Worm (Caenorhabditis elegans) whole organism, L3 larva: ENCODE results near the gene madf-3.

Experiments
- R02D3.7 ChIP-seq: fragments of 150-350 bp; optimal IDR thresholded peaks from 2 replicates; lab custom pipeline; 2014; ENCODE audit warnings: missing biosample characterization, missing genetic modification characterization
- ZK546.5 ChIP-seq: sonication (generic microtip); optimal IDR thresholded peaks from 2 replicates; lab custom pipeline; 2017; ENCODE audit warnings: missing biosample characterization, missing genetic modification characterization
- ceh-16 ChIP-seq: sonication (generic microtip); optimal IDR thresholded peaks from 2 replicates; lab custom pipeline; 2017; ENCODE audit warnings: missing biosample characterization, missing genetic modification characterization
- ceh-28 ChIP-seq: fragments of 150-350 bp; optimal IDR thresholded peaks from 2 replicates; lab custom pipeline; 2014; ENCODE audit warnings: missing biosample characterization, missing genetic modification reagents, missing genetic modification characterization
- ceh-82 ChIP-seq: fragments of 150-350 bp; optimal IDR thresholded peaks from 2 replicates; lab custom pipeline; 2014; ENCODE audit warnings: missing biosample characterization, missing genetic modification characterization
- daf-12 ChIP-seq: fragments of 150-350 bp; optimal IDR thresholded peaks from 2 replicates; lab custom pipeline; 2014; ENCODE audit warnings: missing biosample characterization, missing genetic modification reagents, missing genetic modification characterization
- egl-5 ChIP-seq: fragments of 150-350 bp; optimal IDR thresholded peaks from 2 replicates; lab custom pipeline; 2017; ENCODE audit warnings: missing biosample characterization, missing genetic modification reagents, missing genetic modification characterization, inconsistent platforms
- elt-1 ChIP-seq: fragments of 150-350 bp; optimal IDR thresholded peaks from 2 replicates; lab custom pipeline; 2014; ENCODE audit warnings: missing biosample characterization, missing genetic modification characterization
- elt-2 ChIP-seq: sonication (generic microtip); optimal IDR thresholded peaks from 2 replicates; lab custom pipeline; 2016; ENCODE audit warnings: missing genetic modification reagents, mild to moderate bottlenecking, missing genetic modification characterization, missing compliant biosample characterization
- elt-3 ChIP-seq, 3 experiments: fragments of 150-350 bp in 1 of 3; sonication (generic microtip) in 2 of 3; optimal IDR thresholded peaks; 2 replicates in 2 of 3; 4 replicates in 1 of 3; lab custom pipeline; 2014 to 2017; ENCODE audit warnings: missing biosample characterization in 3 of 3, missing genetic modification characterization in 3 of 3
- eor-1 ChIP-seq, 2 experiments: fragments of 150-350 bp; optimal IDR thresholded peaks; 2 replicates each; lab custom pipeline; 2014 to 2018; ENCODE audit warnings: missing biosample characterization in 2 of 2, missing genetic modification characterization in 2 of 2
- fkh-2 ChIP-seq: fragments of 150-350 bp; optimal IDR thresholded peaks from 2 replicates; lab custom pipeline; 2014; ENCODE audit warnings: missing biosample characterization, missing genetic modification reagents, missing genetic modification characterization
- fos-1 ChIP-seq: fragments of 150-350 bp; optimal IDR thresholded peaks from 2 replicates; lab custom pipeline; 2014; ENCODE audit warnings: missing biosample characterization, missing genetic modification characterization
- lin-15B ChIP-seq: fragments of 150-350 bp; optimal IDR thresholded peaks from 2 replicates; lab custom pipeline; 2014; ENCODE audit warnings: missing biosample characterization, missing genetic modification characterization
- mdl-1 ChIP-seq: fragments of 150-350 bp; optimal IDR thresholded peaks from 2 replicates; lab custom pipeline; 2014; ENCODE audit warnings: missing biosample characterization, missing genetic modification characterization
- mml-1 ChIP-seq: fragments of 150-350 bp; sonication (generic microtip); optimal IDR thresholded peaks from 3 replicates; lab custom pipeline; 2014; ENCODE audit warnings: missing biosample characterization, missing genetic modification characterization
- nfya-1 ChIP-seq: sonication (generic microtip); optimal IDR thresholded peaks from 2 replicates; lab custom pipeline; 2017; ENCODE audit warnings: missing genetic modification characterization, mild to moderate bottlenecking, missing compliant biosample characterization, antibody characterized with exemption, moderate library complexity; ENCODE audit not compliant: insufficient read depth
- nhr-11 ChIP-seq: fragments of 150-350 bp; optimal IDR thresholded peaks from 2 replicates; lab custom pipeline; 2014; ENCODE audit warnings: missing biosample characterization, missing genetic modification characterization
- nhr-12 ChIP-seq: fragments of 150-350 bp; optimal IDR thresholded peaks from 2 replicates; lab custom pipeline; 2014; ENCODE audit warnings: missing biosample characterization, missing genetic modification characterization
- nhr-237 ChIP-seq: fragments of 150-350 bp; optimal IDR thresholded peaks from 2 replicates; lab custom pipeline; 2014; ENCODE audit warnings: missing biosample characterization, missing genetic modification characterization
- nhr-28 ChIP-seq: fragments of 150-350 bp; optimal IDR thresholded peaks from 2 replicates; lab custom pipeline; 2014; ENCODE audit warnings: missing biosample characterization, missing genetic modification characterization
- nhr-43 ChIP-seq: sonication (generic microtip); optimal IDR thresholded peaks from 2 replicates; lab custom pipeline; 2016; ENCODE audit warnings: mild to moderate bottlenecking, missing genetic modification characterization, missing compliant biosample characterization; ENCODE audit not compliant: poor library complexity, severe bottlenecking
- nhr-67 ChIP-seq: fragments of 150-350 bp; optimal IDR thresholded peaks from 2 replicates; lab custom pipeline; 2014; ENCODE audit warnings: missing biosample characterization, missing genetic modification characterization
- nhr-76 ChIP-seq: fragments of 150-350 bp; sonication (generic microtip); optimal IDR thresholded peaks from 5 replicates; lab custom pipeline; 2014; ENCODE audit warnings: missing biosample characterization, missing genetic modification characterization
- nhr-77 ChIP-seq: fragments of 150-350 bp; optimal IDR thresholded peaks from 2 replicates; lab custom pipeline; 2014; ENCODE audit warnings: missing biosample characterization, missing genetic modification characterization
- pha-4 ChIP-seq: fragments of 150-350 bp; optimal IDR thresholded peaks from 2 replicates; lab custom pipeline; 2014; ENCODE audit warnings: missing biosample characterization, missing genetic modification reagents, missing genetic modification characterization
- sea-2 ChIP-seq: fragments of 150-350 bp; sonication (generic microtip); optimal IDR thresholded peaks from 4 replicates; lab custom pipeline; 2014; ENCODE audit warnings: missing biosample characterization, missing genetic modification reagents, missing genetic modification characterization
- snpc-4 ChIP-seq: fragments of 150-350 bp; optimal IDR thresholded peaks from 2 replicates; lab custom pipeline; 2014; ENCODE audit warnings: missing biosample characterization, missing genetic modification characterization
- tbx-2 ChIP-seq: sonication (generic microtip); optimal IDR thresholded peaks from 2 replicates; lab custom pipeline; 2016; ENCODE audit warnings: mild to moderate bottlenecking, missing genetic modification characterization, missing compliant biosample characterization
- unc-39 ChIP-seq: sonication (generic microtip); optimal IDR thresholded peaks from 4 replicates; lab custom pipeline; 2017; ENCODE audit warnings: missing biosample characterization, missing genetic modification characterization
- unc-62 ChIP-seq: fragments of 150-350 bp; sonication (generic microtip); optimal IDR thresholded peaks from 4 replicates; lab custom pipeline; 2014; ENCODE audit warnings: missing biosample characterization, missing genetic modification reagents, missing genetic modification characterization
- zag-1 ChIP-seq: fragments of 150-350 bp; optimal IDR thresholded peaks from 2 replicates; lab custom pipeline; 2014; ENCODE audit warnings: missing biosample characterization, missing genetic modification characterization
- ztf-11 ChIP-seq: fragments of 150-350 bp; optimal IDR thresholded peaks from 2 replicates; lab custom pipeline; 2014; ENCODE audit warnings: missing biosample characterization, missing genetic modification characterization
- ztf-4 ChIP-seq: fragments of 150-350 bp; optimal IDR thresholded peaks from 2 replicates; lab custom pipeline; 2014; ENCODE audit warnings: missing biosample characterization, missing genetic modification characterization

The madf-3 gene

DNA sequence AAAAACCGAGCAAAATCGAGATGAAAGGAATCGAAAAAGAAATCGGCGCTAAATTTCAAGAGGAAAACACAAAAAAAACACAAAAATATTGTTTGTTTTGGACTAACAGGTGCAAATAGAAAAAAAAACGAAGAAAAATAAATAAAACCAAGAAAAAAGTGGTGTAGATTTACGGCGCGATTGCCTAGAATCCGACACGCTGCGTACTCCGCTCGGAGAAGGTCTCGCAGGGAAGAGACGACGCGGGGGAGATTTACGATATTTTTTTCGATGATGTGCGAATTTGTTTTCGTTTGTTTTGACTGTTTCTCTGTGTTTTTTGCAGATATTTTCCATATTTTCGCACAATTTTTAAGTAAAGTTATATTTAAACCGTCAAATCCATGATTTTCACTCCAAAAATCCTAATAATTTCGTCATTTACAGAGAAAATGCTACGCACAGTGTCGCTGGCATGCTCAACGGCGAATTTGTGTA is 35.3 kb upstream of the madf-3 start, which contains the start of gene sco-1 (continued):
- no peak for TF ChIP-seq sea-2 (GFP tag; lab: Kevin White, UChicago)

DNA sequence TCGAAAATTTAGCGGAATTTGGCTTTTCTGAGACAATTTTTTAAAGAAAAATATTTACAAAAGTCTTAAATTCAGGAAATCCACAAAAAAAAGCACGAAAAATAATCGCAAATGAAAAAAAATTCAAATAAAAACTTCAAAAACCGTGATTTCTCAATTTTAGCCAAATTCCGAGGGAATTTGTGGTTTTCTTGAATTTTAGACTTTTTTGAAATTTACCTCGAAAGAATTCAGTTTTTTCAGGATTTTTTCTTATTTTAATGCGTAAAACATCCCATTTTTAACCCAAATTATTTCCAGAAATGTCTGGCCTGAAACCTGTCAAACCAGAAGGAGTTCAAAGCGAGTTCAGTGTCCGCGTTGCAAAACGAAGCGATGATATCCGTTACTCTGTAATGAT is 33.2 kb upstream of the madf-3 start, which contains the start of gene gtf-2F1:
gtf-2F1 (plus strand) TSS at position 301 of the 400 bp plus-strand sequence.
- TF ChIP-seq nhr-12 (tag; lab: Kevin White, UChicago): no peak
- TF ChIP-seq unc-39: no peak
- TF ChIP-seq ztf-11 (tag; lab: Kevin White, UChicago): no peak
- TF ChIP-seq sea-2 (GFP tag; lab: Kevin White, UChicago): no peak
- no peak for TF ChIP-seq ztf-4 (tag; lab: Kevin White, UChicago)
- TF ChIP-seq nhr-43: no peak
- TF ChIP-seq nhr-77 (tag; lab: Kevin White, UChicago): no peak
- TF ChIP-seq nhr-237 (tag; lab: Kevin White, UChicago): no peak
- no peak for TF ChIP-seq lin-15B

DNA sequence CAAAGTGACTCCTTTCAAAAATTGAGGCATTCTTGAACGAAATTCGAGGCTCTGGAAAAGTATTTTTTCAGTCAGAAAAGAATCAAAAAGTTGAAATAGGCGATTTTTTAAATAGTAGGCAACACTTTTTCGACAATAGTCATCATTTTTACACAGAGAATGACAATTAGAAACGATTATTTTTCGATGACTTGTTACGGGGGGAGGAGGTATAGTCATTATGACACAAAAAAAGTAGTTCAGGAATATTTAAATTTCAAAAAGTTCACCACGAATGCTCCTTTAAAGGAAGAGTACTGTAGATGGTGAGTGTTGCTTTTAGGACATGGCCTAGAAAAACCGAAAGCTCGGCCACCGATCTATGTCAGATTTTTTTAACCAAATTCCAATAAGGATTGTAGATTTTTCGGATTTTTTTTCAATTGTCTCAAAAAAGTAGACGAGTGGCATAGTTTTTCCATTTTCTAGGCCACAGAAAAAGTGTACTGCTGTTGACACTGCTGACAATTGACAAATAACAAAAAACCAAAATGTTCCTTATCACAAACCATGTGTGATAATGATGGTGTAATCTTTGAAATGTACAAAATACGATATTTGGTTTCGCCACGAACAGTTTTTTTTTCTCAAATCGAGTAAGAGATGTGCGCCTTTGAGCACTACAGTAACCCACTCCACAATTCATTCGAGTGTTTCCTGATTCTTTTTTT is 27.5 kb upstream of the madf-3 start, which contains the start of gene Y52E8A.3:
Y52E8A.3 (minus strand) TSS at position 51 of the 710 bp plus-strand sequence.
- no peak for TF ChIP-seq ZK546.5
- TF ChIP-seq daf-12 (tag; lab: Kevin White, UChicago): no peak
- TF ChIP-seq nhr-77 (tag; lab: Kevin White, UChicago): no peak
- no peak for TF ChIP-seq R02D3.7
- TF ChIP-seq ceh-82 (tag; lab: Kevin White, UChicago): no peak
- no peak for TF ChIP-seq mml-1
- TF ChIP-seq eor-1 (tag; optimal IDR thresholded peaks at IDR 0.05; lab: Kevin White, UChicago): no peak
- no peak for TF ChIP-seq unc-62 (GFP tag; lab: Kevin White, UChicago)
- no peak for TF ChIP-seq sea-2 (GFP tag; lab: Kevin White, UChicago)
- no peak for TF ChIP-seq nhr-76 (tag; lab: Kevin White, UChicago)
- no peak for TF ChIP-seq zag-1 (tag; lab: Kevin White, UChicago)
- TF ChIP-seq nhr-28 (tag; lab: Kevin White, UChicago): no peak
- no peak for TF ChIP-seq snpc-4 (tag; lab: Kevin White, UChicago)
- no peak for TF ChIP-seq fkh-2 (tag; lab: Kevin White, UChicago)
- no peak for TF ChIP-seq nhr-11 (tag; lab: Kevin White, UChicago)
- TF ChIP-seq elt-1: no peak

DNA sequence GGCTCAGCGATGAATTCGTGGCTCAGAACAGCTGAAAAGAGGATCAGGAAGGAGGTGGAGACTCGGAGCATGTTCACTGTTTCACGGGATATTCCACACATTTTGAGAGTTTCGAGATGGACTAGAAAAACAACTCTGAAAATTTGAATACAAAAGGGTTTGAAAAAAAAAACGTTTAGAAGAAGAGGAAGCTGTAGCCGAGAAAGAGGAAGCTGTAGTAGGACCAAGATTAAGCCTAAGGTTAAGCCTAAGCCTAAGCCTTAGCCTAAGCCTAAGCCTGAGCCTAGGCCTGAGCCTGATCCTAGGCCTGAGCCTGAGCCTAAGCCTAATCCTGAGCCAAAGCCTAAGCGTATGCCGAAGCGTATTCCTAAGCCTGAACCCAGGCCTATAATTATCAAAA is 22.4 kb upstream of the madf-3 start, which contains the start of gene plep-1:
plep-1 (minus strand) TSS at position 101 of the 400 bp plus-strand sequence.
- TF ChIP-seq elt-2 (tag; lab: Kevin White, UChicago) (no peak), tbx-2 (tag; lab: Kevin White, UChicago) (no peak), mdl-1 (tag; lab: Kevin White, UChicago) (no peak), egl-5 (tag; lab: Kevin White, UChicago) (no peak), fos-1 (tag; lab: Kevin White, UChicago) (no peak)

DNA sequence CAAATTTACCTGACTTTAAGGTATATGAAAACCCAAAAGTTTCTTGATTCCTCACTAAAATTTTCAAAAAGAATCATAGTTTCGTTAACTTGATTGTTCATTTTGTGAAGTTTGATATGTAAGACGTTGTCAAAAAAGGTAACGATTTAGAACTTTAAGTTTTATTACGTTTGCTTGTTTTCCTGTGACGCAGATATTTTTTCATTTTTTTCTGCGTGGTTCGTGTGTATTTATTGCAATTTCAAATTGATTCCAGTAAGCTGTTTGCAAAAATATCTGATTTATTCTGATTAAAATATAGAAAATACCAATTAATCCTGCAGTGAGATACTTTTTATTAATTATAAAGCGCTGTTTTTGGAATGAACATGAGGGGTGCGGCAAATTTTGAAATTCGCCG is 18.5 kb upstream of the madf-3 start, which contains the start of gene srw-40:
srw-40 (minus strand) TSS at position 101 of the 400 bp plus-strand sequence.
- no peak for TF ChIP-seq nfya-1 (tag; lab: Kevin White, UChicago)
- no peak for TF ChIP-seq pha-4
- no peak for TF ChIP-seq sea-2 (GFP tag; lab: Kevin White, UChicago)
- no peak for TF ChIP-seq fkh-2 (tag; lab: Kevin White, UChicago)
- TF ChIP-seq daf-12 (tag; lab: Kevin White, UChicago): no peak
- TF ChIP-seq mml-1: no peak
- no peak for TF ChIP-seq nhr-67
- no peak for TF ChIP-seq elt-3 (tag; optimal IDR thresholded peaks at IDR 0.05; lab: Kevin White, UChicago)
- TF ChIP-seq ceh-16 (tag; lab: Kevin White, UChicago): no peak
- TF ChIP-seq ceh-82 (tag; lab: Kevin White, UChicago): no peak
- TF ChIP-seq ztf-11 (tag; lab: Kevin White, UChicago): no peak
- no peak for TF ChIP-seq ceh-28
